Worm (Caenorhabditis elegans) whole organism, L1 larva: ENCODE measurements around the gene rgs-1.

ENCODE experiments used
- C04F5.9 ChIP-seq: sonication (generic microtip); optimal IDR thresholded peaks from 2 replicates; lab custom pipeline; 2016; ENCODE audit warnings: missing genetic modification characterization, missing compliant biosample characterization
- F16B12.6 ChIP-seq: fragments of 150-350 bp; optimal IDR thresholded peaks from 2 replicates; lab custom pipeline; 2014; ENCODE audit warnings: missing biosample characterization, missing genetic modification characterization
- Y116A8C.19 ChIP-seq: sonication (generic microtip); optimal IDR thresholded peaks from 2 replicates; lab custom pipeline; 2016; ENCODE audit warnings: missing compliant biosample characterization, missing genetic modification characterization, borderline replicate concordance
- aly-2 ChIP-seq: fragments of 150-350 bp; optimal IDR thresholded peaks from 2 replicates; lab custom pipeline; 2014; ENCODE audit warnings: missing biosample characterization, missing genetic modification characterization
- blmp-1 ChIP-seq: fragments of 150-350 bp; optimal IDR thresholded peaks from 2 replicates; lab custom pipeline; 2014; ENCODE audit warnings: missing biosample characterization, missing genetic modification characterization
- dsc-1 ChIP-seq: sonication (generic microtip); optimal IDR thresholded peaks from 2 replicates; lab custom pipeline; 2016; ENCODE audit warnings: mild to moderate bottlenecking, missing genetic modification characterization, missing compliant biosample characterization
- efl-3 ChIP-seq: fragments of 200-800 bp; sonication (Bioruptor generic); optimal IDR thresholded peaks from 2 replicates; lab custom pipeline; 2018; ENCODE audit warnings: mild to moderate bottlenecking, missing genetic modification characterization, missing compliant biosample characterization
- egl-27 ChIP-seq, 2 experiments: fragments of 150-350 bp in 1 of 2; sonication (generic microtip); optimal IDR thresholded peaks; 3 replicates each; lab custom pipeline; 2017 to 2018; ENCODE audit warnings: missing biosample characterization in 2 of 2, missing genetic modification characterization in 2 of 2, missing genetic modification reagents in 2 of 2
- grh-1 ChIP-seq: fragments of 200-800 bp; sonication (Bioruptor generic); IDR thresholded peaks from 2 replicates; pipeline ENCODE4 v1.3.6; 2022; ENCODE audit warnings: missing genetic modification reagents, missing genetic modification characterization, missing compliant biosample characterization
- hlh-17 ChIP-seq: fragments of 200-800 bp; sonication (Bioruptor generic); optimal IDR thresholded peaks from 2 replicates; lab custom pipeline; 2018; ENCODE audit warnings: missing genetic modification characterization, mild to moderate bottlenecking, missing compliant biosample characterization, moderate library complexity, borderline replicate concordance
- irx-1 ChIP-seq: sonication (generic microtip); optimal IDR thresholded peaks from 2 replicates; lab custom pipeline; 2016; ENCODE audit warnings: missing genetic modification characterization, missing compliant biosample characterization
- jun-1 ChIP-seq: fragments of 150-350 bp; optimal IDR thresholded peaks from 2 replicates; lab custom pipeline; 2014; ENCODE audit warnings: missing biosample characterization, missing genetic modification reagents, missing genetic modification characterization
- lin-14 ChIP-seq: fragments of 200-800 bp; sonication (Bioruptor generic); optimal IDR thresholded peaks from 2 replicates; lab custom pipeline; 2018; ENCODE audit warnings: mild to moderate bottlenecking, missing genetic modification characterization, moderate library complexity, missing compliant biosample characterization
- lin-39 ChIP-seq: fragments of 150-350 bp; optimal IDR thresholded peaks from 2 replicates; lab custom pipeline; 2014; ENCODE audit warnings: missing biosample characterization, missing genetic modification reagents, missing genetic modification characterization
- lsy-2 ChIP-seq, 2 experiments: fragments of 150-350 bp; optimal IDR thresholded peaks; 2 replicates each; lab custom pipeline; 2014; ENCODE audit warnings: missing biosample characterization in 2 of 2, missing genetic modification characterization in 2 of 2
- mdl-1 ChIP-seq, 2 experiments: fragments of 150-350 bp; optimal IDR thresholded peaks; 2 replicates each; lab custom pipeline; 2014 to 2017; ENCODE audit warnings: missing biosample characterization in 2 of 2, missing genetic modification characterization in 2 of 2, inconsistent platforms in 1 of 2
- mef-2 ChIP-seq: fragments of 150-350 bp; optimal IDR thresholded peaks from 2 replicates; lab custom pipeline; 2014; ENCODE audit warnings: missing biosample characterization, missing genetic modification characterization
- mep-1 ChIP-seq: fragments of 150-350 bp; optimal IDR thresholded peaks from 2 replicates; lab custom pipeline; 2014; ENCODE audit warnings: missing biosample characterization, missing genetic modification characterization
- nhr-28 ChIP-seq: fragments of 150-350 bp; optimal IDR thresholded peaks from 2 replicates; lab custom pipeline; 2014; ENCODE audit warnings: missing biosample characterization, missing genetic modification characterization
- nhr-47 ChIP-seq: sonication (generic microtip); optimal IDR thresholded peaks from 2 replicates; lab custom pipeline; 2016; ENCODE audit warnings: mild to moderate bottlenecking, missing genetic modification characterization, moderate library complexity, missing compliant biosample characterization
- nhr-71 ChIP-seq: sonication (generic microtip); optimal IDR thresholded peaks from 2 replicates; lab custom pipeline; 2016; ENCODE audit warnings: mild to moderate bottlenecking, missing genetic modification characterization, moderate library complexity, missing compliant biosample characterization
- nhr-77 ChIP-seq: fragments of 150-350 bp; optimal IDR thresholded peaks from 2 replicates; lab custom pipeline; 2014; ENCODE audit warnings: missing biosample characterization, missing genetic modification characterization
- nhr-84 ChIP-seq: sonication (generic microtip); optimal IDR thresholded peaks from 2 replicates; lab custom pipeline; 2017; ENCODE audit warnings: missing biosample characterization, missing genetic modification characterization
- nhr-85 ChIP-seq: sonication (generic microtip); peaks from one replicate; lab custom pipeline; 2016; ENCODE audit warnings: missing genetic modification characterization, inconsistent platforms, missing compliant biosample characterization
- pqm-1 ChIP-seq: sonication (generic microtip); optimal IDR thresholded peaks from 3 replicates; lab custom pipeline; 2017; ENCODE audit warnings: missing biosample characterization, missing genetic modification characterization
- rnt-1 ChIP-seq: sonication (generic microtip); optimal IDR thresholded peaks from 2 replicates; lab custom pipeline; 2016; ENCODE audit warnings: mild to moderate bottlenecking, missing genetic modification characterization, moderate library complexity, missing compliant biosample characterization
- snu-23 ChIP-seq: sonication (generic microtip); optimal IDR thresholded peaks from 2 replicates; lab custom pipeline; 2016; ENCODE audit warnings: missing genetic modification characterization, missing compliant biosample characterization
- sptf-1 ChIP-seq: fragments of 150-350 bp; optimal IDR thresholded peaks from 2 replicates; lab custom pipeline; 2014; ENCODE audit warnings: missing biosample characterization, missing genetic modification characterization
- sup-37 ChIP-seq: fragments of 200-800 bp; sonication (Bioruptor generic); optimal IDR thresholded peaks from 2 replicates; lab custom pipeline; 2018; ENCODE audit warnings: mild to moderate bottlenecking, missing genetic modification characterization, missing compliant biosample characterization
- unc-130 ChIP-seq: fragments of 150-350 bp; optimal IDR thresholded peaks from 2 replicates; lab custom pipeline; 2017; ENCODE audit warnings: missing biosample characterization, missing genetic modification characterization, inconsistent platforms
- unc-30 ChIP-seq: sonication (generic microtip); optimal IDR thresholded peaks from 2 replicates; lab custom pipeline; 2017; ENCODE audit warnings: missing biosample characterization, missing genetic modification characterization
- unc-62 ChIP-seq: fragments of 150-350 bp; optimal IDR thresholded peaks from 2 replicates; lab custom pipeline; 2014; ENCODE audit warnings: missing biosample characterization, missing genetic modification reagents, missing genetic modification characterization
- xbp-1 ChIP-seq: sonication (generic microtip); optimal IDR thresholded peaks from 2 replicates; lab custom pipeline; 2016; ENCODE audit warnings: missing genetic modification characterization, missing compliant biosample characterization
- zag-1 ChIP-seq: fragments of 150-350 bp; optimal IDR thresholded peaks from 2 replicates; lab custom pipeline; 2014; ENCODE audit warnings: missing biosample characterization, missing genetic modification characterization
- ztf-4 ChIP-seq: fragments of 150-350 bp; optimal IDR thresholded peaks from 2 replicates; lab custom pipeline; 2014; ENCODE audit warnings: missing biosample characterization, missing genetic modification characterization

Gene rgs-1

ce11 chrIII:9997890-9998289 is 18.5 kb downstream of the rgs-1 start, which contains the start of gene pqn-8:
pqn-8 (minus strand) TSS chrIII:9997990.
- TF ChIP-seq unc-30 (no peak), grh-1 (no peak), zag-1 (tag; lab: Kevin White, UChicago) (no peak), unc-62 (GFP tag; lab: Kevin White, UChicago) (no peak), ztf-4 (tag; lab: Kevin White, UChicago) (no peak), sptf-1 (tag; lab: Kevin White, UChicago) (no peak), nhr-77 (no peak)

- TF ChIP-seq egl-27 (tag; optimal IDR thresholded peaks at IDR 0.05; lab: Kevin White, UChicago): no peak
- no peak for TF ChIP-seq dsc-1 (tag; lab: Kevin White, UChicago)
- TF ChIP-seq aly-2 (tag; lab: Kevin White, UChicago): no peak
- no peak for TF ChIP-seq mep-1
- no peak for TF ChIP-seq irx-1
- TF ChIP-seq sptf-1 (tag; lab: Kevin White, UChicago): no peak
- TF ChIP-seq snu-23: no peak
- TF ChIP-seq mef-2 (tag; lab: Kevin White, UChicago): no peak
- TF ChIP-seq sup-37 (GFP tag; lab: Kevin White, UChicago): no peak
- no peak for TF ChIP-seq efl-3
- TF ChIP-seq lin-39: no peak
- no peak for TF ChIP-seq hlh-17 (GFP tag; lab: Kevin White, UChicago)
- TF ChIP-seq unc-130 (tag; lab: Kevin White, UChicago): no peak
- TF ChIP-seq F16B12.6 (tag; lab: Kevin White, UChicago): no peak
- TF ChIP-seq nhr-85: no peak
- no peak for TF ChIP-seq nhr-84 (tag; lab: Kevin White, UChicago)
- no peak for TF ChIP-seq pqm-1
Measured at ce11 chrIII:9993535-9993934, 22.8 kb downstream of the rgs-1 start, which contains the start of gene C05B5.4. C05B5.4 (plus strand) TSS chrIII:9993885.

- peak; percentile 14 for TF ChIP-seq rnt-1
- TF ChIP-seq Y116A8C.19: no peak
- TF ChIP-seq lin-14 (GFP tag; lab: Kevin White, UChicago): peak; percentile 74
- TF ChIP-seq nhr-85: no peak
- TF ChIP-seq blmp-1 (tag; lab: Kevin White, UChicago): peak; percentile 82
- no peak for TF ChIP-seq nhr-47 (tag; lab: Kevin White, UChicago)
- no peak for TF ChIP-seq mdl-1 (tag; optimal IDR thresholded peaks at IDR 0.05; lab: Kevin White, UChicago)
- peak; percentile 3 for TF ChIP-seq mep-1
- TF ChIP-seq nhr-28 (tag; lab: Kevin White, UChicago): no peak
- TF ChIP-seq zag-1 (tag; lab: Kevin White, UChicago): no peak
Measured at ce11 chrIII:9991324-9991723, 25.0 kb downstream of the rgs-1 start.

ce11 chrIII:9988352-9988751 is 28.0 kb downstream of the rgs-1 start, which contains the start of gene C05B5.1:
C05B5.1 (minus strand) TSS chrIII:9988452.
- no peak for TF ChIP-seq nhr-77
- no peak for TF ChIP-seq C04F5.9 (tag; lab: Kevin White, UChicago)
- TF ChIP-seq jun-1 (tag; lab: Kevin White, UChicago): no peak
- TF ChIP-seq nhr-71: no peak
- no peak for TF ChIP-seq lsy-2 (tag; optimal IDR thresholded peaks at IDR 0.05; lab: Kevin White, UChicago)

ce11 chrIII:9986827-9987429 is 29.4 kb downstream of the rgs-1 start, which contains the start of gene C05B5.12:
C05B5.12 (plus strand) TSS chrIII:9987379.
- peak; percentile 52 for TF ChIP-seq lin-14 (GFP tag; lab: Kevin White, UChicago)
- TF ChIP-seq xbp-1 (tag; lab: Kevin White, UChicago): no peak
- TF ChIP-seq rnt-1: peak; percentile 46
- TF ChIP-seq, all 84 proteins: peak for 2
